Fruit fly (Drosophila melanogaster) whole organism, embryonic: Measurements from ENCODE around the gene CG18269.
A peak's percentile ranks its signal among the peaks of the same experiment; 100 is the strongest.

Source experiments
- ATbp ChIP-seq: fragments of 200-800 bp; sonication (Bioruptor generic); optimal IDR thresholded peaks from 2 replicates; lab custom pipeline; 2017; ENCODE audit warnings: missing biosample characterization, mild to moderate bottlenecking, missing genetic modification characterization, missing genetic modification reagents
- Ada2b ChIP-seq: fragments of 200-800 bp; sonication (Bioruptor generic); IDR thresholded peaks from 2 replicates; pipeline ENCODE4 v1.3.6; 2022; ENCODE audit warnings: missing biosample characterization, missing genetic modification characterization
- CG1024 ChIP-seq: fragments of 200-800 bp; sonication (Bioruptor generic); IDR thresholded peaks from 2 replicates; pipeline ENCODE4 v1.3.6; 2022; ENCODE audit warnings: missing biosample characterization, missing genetic modification characterization
- CG10959 ChIP-seq: fragments of 200-800 bp; sonication (Bioruptor generic); IDR thresholded peaks from 2 replicates; pipeline ENCODE4 v1.3.6; 2022; ENCODE audit warnings: missing biosample characterization, missing genetic modification characterization
- CG10979 ChIP-seq: fragments of 200-800 bp; sonication (Bioruptor generic); optimal IDR thresholded peaks from 2 replicates; lab custom pipeline; 2018; ENCODE audit warnings: missing biosample characterization, mild to moderate bottlenecking, missing genetic modification characterization, moderate library complexity
- CG11085 ChIP-seq: fragments of 200-800 bp; sonication (Bioruptor generic); IDR thresholded peaks from 2 replicates; pipeline ENCODE4 v1.3.6; 2022; ENCODE audit warnings: missing biosample characterization, missing genetic modification characterization
- CG13424 ChIP-seq: fragments of 200-800 bp; sonication (Bioruptor generic); optimal IDR thresholded peaks from 2 replicates; lab custom pipeline; 2019; ENCODE audit warnings: missing biosample characterization, mild to moderate bottlenecking, missing genetic modification characterization, moderate library complexity
- CG18011 ChIP-seq: fragments of 200-800 bp; sonication (Bioruptor generic); optimal IDR thresholded peaks from 2 replicates; lab custom pipeline; 2017; ENCODE audit warnings: missing biosample characterization, missing genetic modification characterization, mild to moderate bottlenecking, moderate library complexity, missing genotype
- CG18262 ChIP-seq: fragments of 200-800 bp; optimal IDR thresholded peaks from 3 replicates; lab custom pipeline; 2019; ENCODE audit warnings: missing biosample characterization, mild to moderate bottlenecking, missing genetic modification characterization, moderate library complexity
- CG18599 ChIP-seq: fragments of 200-800 bp; sonication (Bioruptor generic); optimal IDR thresholded peaks from 3 replicates; lab custom pipeline; 2017; ENCODE audit warnings: missing biosample characterization, missing genetic modification characterization, mild to moderate bottlenecking, moderate library complexity, missing genetic modification reagents
- CG2712 ChIP-seq: fragments of 200-800 bp; optimal IDR thresholded peaks from 3 replicates; lab custom pipeline; 2019; ENCODE audit warnings: missing biosample characterization, mild to moderate bottlenecking, missing genetic modification characterization, moderate library complexity
- CG31441 ChIP-seq: fragments of 200-800 bp; sonication (Bioruptor generic); IDR thresholded peaks from 2 replicates; pipeline ENCODE4 v1.3.6; 2022; ENCODE audit warnings: missing biosample characterization, missing genetic modification characterization
- CG32772 ChIP-seq: fragments of 200-800 bp; sonication (Bioruptor generic); IDR thresholded peaks from 2 replicates; pipeline ENCODE4 v1.3.6; 2022; ENCODE audit warnings: missing biosample characterization, missing genetic modification characterization
- CG3407 ChIP-seq: fragments of 200-800 bp; sonication (Bioruptor generic); optimal IDR thresholded peaks from 2 replicates; lab custom pipeline; 2018; ENCODE audit warnings: missing biosample characterization, mild to moderate bottlenecking, missing genetic modification characterization
- CG5245 ChIP-seq: fragments of 200-800 bp; sonication (Bioruptor generic); optimal IDR thresholded peaks from 3 replicates; lab custom pipeline; 2016; ENCODE audit warnings: missing biosample characterization, missing genetic modification characterization
- CG6254 ChIP-seq: fragments of 200-800 bp; sonication (Bioruptor generic); optimal IDR thresholded peaks from 3 replicates; lab custom pipeline; 2017; ENCODE audit warnings: mild to moderate bottlenecking, missing biosample characterization, missing genetic modification reagents, missing genetic modification characterization
- CG7271 ChIP-seq: fragments of 200-800 bp; sonication (Bioruptor generic); optimal IDR thresholded peaks from 2 replicates; lab custom pipeline; 2018; ENCODE audit warnings: missing biosample characterization, mild to moderate bottlenecking, missing genetic modification characterization, moderate library complexity
- CG7372 ChIP-seq: fragments of 200-800 bp; sonication (Bioruptor generic); IDR thresholded peaks from 2 replicates; pipeline ENCODE4 v1.3.6; 2022; ENCODE audit warnings: missing biosample characterization, missing genetic modification characterization
- CG7556 ChIP-seq: fragments of 200-800 bp; sonication (Bioruptor generic); optimal IDR thresholded peaks from 2 replicates; lab custom pipeline; 2017; ENCODE audit warnings: missing biosample characterization, mild to moderate bottlenecking, missing genetic modification characterization
- CG8924 ChIP-seq: fragments of 200-800 bp; optimal IDR thresholded peaks from 3 replicates; lab custom pipeline; 2019; ENCODE audit warnings: missing biosample characterization, mild to moderate bottlenecking, missing genetic modification characterization, moderate library complexity
- CG9215 ChIP-seq: fragments of 200-800 bp; sonication (Bioruptor generic); IDR thresholded peaks from 2 replicates; pipeline ENCODE4 v1.3.6; 2022; ENCODE audit warnings: missing biosample characterization, missing genetic modification characterization
- D19A ChIP-seq: fragments of 200-800 bp; optimal IDR thresholded peaks from 3 replicates; lab custom pipeline; 2019; ENCODE audit warnings: missing biosample characterization, mild to moderate bottlenecking, missing genetic modification characterization, moderate library complexity
- Doc3 ChIP-seq: fragments of 200-800 bp; sonication (Bioruptor generic); IDR thresholded peaks from 3 replicates; pipeline ENCODE4 v1.3.6; 2022; ENCODE audit warnings: missing biosample characterization, missing genetic modification characterization; ENCODE audit not compliant: partially characterized antibody
- GATAe ChIP-seq: fragments of 200-800 bp; sonication (Bioruptor generic); conservative IDR thresholded peaks from 2 replicates; pipeline ENCODE4 v1.3.6; 2022; ENCODE audit warnings: missing biosample characterization, missing genetic modification characterization
- HHEX ChIP-seq: fragments of 200-800 bp; sonication (Bioruptor generic); optimal IDR thresholded peaks from 3 replicates; lab custom pipeline; 2017; ENCODE audit warnings: missing biosample characterization, mild to moderate bottlenecking, missing genetic modification characterization, missing genetic modification reagents
- Hmx ChIP-seq: fragments of 200-800 bp; sonication (Bioruptor generic); optimal IDR thresholded peaks from 2 replicates; lab custom pipeline; 2016; ENCODE audit warnings: missing biosample characterization, missing genetic modification characterization
- Jarid2 ChIP-seq: fragments of 200-800 bp; sonication (Bioruptor generic); optimal IDR thresholded peaks from 3 replicates; lab custom pipeline; 2017; ENCODE audit warnings: mild to moderate bottlenecking, missing biosample characterization, missing genetic modification reagents, missing genetic modification characterization
- Nf-YC ChIP-seq: fragments of 200-800 bp; optimal IDR thresholded peaks from 3 replicates; lab custom pipeline; 2019; ENCODE audit warnings: missing biosample characterization, mild to moderate bottlenecking, missing genetic modification characterization, moderate library complexity
- Sry-β ChIP-seq: fragments of 200-800 bp; sonication (Bioruptor generic); optimal IDR thresholded peaks from 2 replicates; lab custom pipeline; 2018; ENCODE audit warnings: missing biosample characterization, mild to moderate bottlenecking, missing genetic modification characterization, moderate library complexity
- Ssrp ChIP-seq: fragments of 200-800 bp; sonication (Bioruptor generic); optimal IDR thresholded peaks from 2 replicates; lab custom pipeline; 2018; ENCODE audit warnings: missing biosample characterization, mild to moderate bottlenecking, missing genetic modification characterization, moderate library complexity
- Trl ChIP-seq, 3 experiments: fragments of >200 bp in 2 of 3; fragments of 200-800 bp in 1 of 3; sonication (Bioruptor generic) in 1 of 3; optimal IDR thresholded peaks; 2 replicates in 1 of 3; 3 replicates in 2 of 3; lab custom pipeline; 2016 to 2017; ENCODE audit warnings: missing biosample characterization in 1 of 3, missing genetic modification characterization in 1 of 3
- al ChIP-seq: fragments of 200-800 bp; sonication (Bioruptor generic); IDR thresholded peaks from 2 replicates; pipeline ENCODE4 v1.3.6; 2022; ENCODE audit warnings: missing biosample characterization, missing genetic modification characterization
- bsh ChIP-seq, 2 experiments: fragments of 200-800 bp; sonication (Bioruptor generic); optimal IDR thresholded peaks; 2 replicates each; lab custom pipeline; 2017 to 2018; ENCODE audit warnings: mild to moderate bottlenecking in 2 of 2, missing biosample characterization in 2 of 2, missing genetic modification characterization in 2 of 2, moderate library complexity in 1 of 2
- btn ChIP-seq: fragments of 200-800 bp; sonication (Bioruptor generic); optimal IDR thresholded peaks from 2 replicates; lab custom pipeline; 2016; ENCODE audit warnings: missing biosample characterization, missing genetic modification characterization
- chinmo ChIP-seq: fragments of 200-800 bp; sonication (Bioruptor generic); IDR thresholded peaks from 4 replicates; pipeline ENCODE4 v1.3.6; 2022; ENCODE audit warnings: missing biosample characterization, missing genetic modification characterization; ENCODE audit not compliant: partially characterized antibody
- chm ChIP-seq: fragments of 200-800 bp; sonication (Bioruptor generic); IDR thresholded peaks from 2 replicates; pipeline ENCODE4 v1.3.6; 2022; ENCODE audit warnings: missing biosample characterization, missing genetic modification characterization
- crp ChIP-seq, 2 experiments: fragments of 200-800 bp; sonication (Bioruptor generic); optimal IDR thresholded peaks; 2 replicates in 1 of 2; 3 replicates in 1 of 2; lab custom pipeline; 2017; ENCODE audit warnings: missing biosample characterization in 2 of 2, missing genetic modification characterization in 2 of 2, mild to moderate bottlenecking in 1 of 2, moderate library complexity in 1 of 2
- dati ChIP-seq: fragments of 200-800 bp; sonication (Bioruptor generic); IDR thresholded peaks from 2 replicates; pipeline ENCODE4 v1.3.6; 2022; ENCODE audit warnings: missing biosample characterization, missing genetic modification characterization
- dmrt99B ChIP-seq: fragments of 200-800 bp; sonication (Bioruptor generic); optimal IDR thresholded peaks from 2 replicates; lab custom pipeline; 2018; ENCODE audit warnings: missing biosample characterization, mild to moderate bottlenecking, missing genetic modification characterization, moderate library complexity
- nmo ChIP-seq: fragments of 200-800 bp; sonication (Bioruptor generic); optimal IDR thresholded peaks from 2 replicates; lab custom pipeline; 2018; ENCODE audit warnings: missing biosample characterization, mild to moderate bottlenecking, missing genetic modification characterization, moderate library complexity
- pb ChIP-seq: fragments of 200-800 bp; sonication (Bioruptor generic); optimal IDR thresholded peaks from 3 replicates; lab custom pipeline; 2016; ENCODE audit warnings: missing biosample characterization, missing genetic modification characterization
- pfk ChIP-seq: fragments of 200-800 bp; sonication (Bioruptor generic); optimal IDR thresholded peaks from 2 replicates; lab custom pipeline; 2018; ENCODE audit warnings: missing biosample characterization, mild to moderate bottlenecking, missing genetic modification characterization, moderate library complexity
- row ChIP-seq: fragments of 200-800 bp; sonication (Bioruptor generic); IDR thresholded peaks from 3 replicates; pipeline ENCODE4 v1.3.6; 2022; ENCODE audit warnings: missing biosample characterization, missing genetic modification characterization
- sd ChIP-seq: fragments of 200-800 bp; sonication (Bioruptor generic); optimal IDR thresholded peaks from 3 replicates; lab custom pipeline; 2018; ENCODE audit warnings: missing biosample characterization, mild to moderate bottlenecking, missing genetic modification characterization, moderate library complexity
- slbo ChIP-seq: fragments of 200-800 bp; sonication (Bioruptor generic); IDR thresholded peaks from 2 replicates; pipeline ENCODE4 v1.3.6; 2022; ENCODE audit warnings: missing biosample characterization, missing genetic modification characterization
- slp2 ChIP-seq: fragments of 200-800 bp; sonication (Bioruptor generic); optimal IDR thresholded peaks from 2 replicates; lab custom pipeline; 2016; ENCODE audit warnings: missing biosample characterization, missing genetic modification characterization
- sr ChIP-seq: fragments of 200-800 bp; sonication (Bioruptor generic); IDR thresholded peaks from 3 replicates; pipeline ENCODE4 v1.3.6; 2022; ENCODE audit warnings: missing biosample characterization, missing genetic modification characterization
- z ChIP-seq: fragments of 200-800 bp; sonication (Bioruptor generic); IDR thresholded peaks from 3 replicates; pipeline ENCODE4 v1.3.6; 2022; ENCODE audit warnings: missing biosample characterization, missing genetic modification characterization

Gene CG18269

dm6 chr2L:5554818-5555217, 3.2 kb downstream of the CG18269 start, which contains the start of gene GluRIIA (continued):
- TF ChIP-seq Trl (optimal IDR thresholded peaks at IDR 0.05; lab: Kevin White, UChicago) = peak; percentile 10 to 34
- TF ChIP-seq Trl (GFP tag; optimal IDR thresholded peaks at IDR 0.05; lab: Kevin White, UChicago) = no peak
- TF ChIP-seq Ssrp (tag; lab: Kevin White, UChicago) = no peak
- no peak for TF ChIP-seq HHEX (GFP tag; lab: Kevin White, UChicago)
- no peak for TF ChIP-seq CG32772 (GFP tag; lab: Robert Waterston, UW)
- 0 out of 4 replicates have a peak, but pooled peaks have one; percentile 42 for TF ChIP-seq chinmo (GFP tag; lab: Robert Waterston, UW)
- TF ChIP-seq btn (GFP tag; lab: Kevin White, UChicago) = no peak
- TF ChIP-seq z (GFP tag; lab: Robert Waterston, UW) = no peak
- no peak for TF ChIP-seq crp (GFP tag; optimal IDR thresholded peaks at IDR 0.05; lab: Kevin White, UChicago)
- TF ChIP-seq Nf-YC (tag; lab: Kevin White, UChicago) = no peak
- no peak for TF ChIP-seq dati (GFP tag; lab: Robert Waterston, UW)
- peak; percentile 58; the same call in 1 of the 2 replicates for TF ChIP-seq CG7372 (GFP tag; lab: Robert Waterston, UW)
- TF ChIP-seq pb = no peak
- no peak for TF ChIP-seq CG13424 (tag; lab: Kevin White, UChicago)
- no peak for TF ChIP-seq CG11085
- TF ChIP-seq CG7271 (tag; lab: Kevin White, UChicago) = no peak
- TF ChIP-seq sd (tag; lab: Kevin White, UChicago) = peak; percentile 54
- no peak for TF ChIP-seq CG18599 (GFP tag; lab: Kevin White, UChicago)
- TF ChIP-seq Jarid2 (GFP tag; lab: Kevin White, UChicago) = peak; percentile 21
- TF ChIP-seq pfk (GFP tag; lab: Kevin White, UChicago) = no peak
- TF ChIP-seq D19A = no peak
- TF ChIP-seq sr (GFP tag; lab: Robert Waterston, UW) = peak; percentile 84
- no peak for TF ChIP-seq al

- TF ChIP-seq Trl (optimal IDR thresholded peaks at IDR 0.05; lab: Kevin White, UChicago) (peak; percentile 3 to 5), Trl (GFP tag; optimal IDR thresholded peaks at IDR 0.05; lab: Kevin White, UChicago) (no peak), Hmx (GFP tag; lab: Kevin White, UChicago) (no peak), CG3407 (GFP tag; lab: Kevin White, UChicago) (no peak), ATbp (no peak), CG9215 (GFP tag; lab: Robert Waterston, UW) (no peak), slbo (GFP tag; lab: Robert Waterston, UW) (no peak), CG18011 (GFP tag; lab: Kevin White, UChicago) (no peak), CG18262 (peak; percentile 64), CG10959 (GFP tag; lab: Robert Waterston, UW) (no peak), CG6254 (GFP tag; lab: Kevin White, UChicago) (no peak), CG1024 (GFP tag; lab: Robert Waterston, UW) (no peak), CG31441 (peak; percentile 4; the same call in 1 of the 2 replicates), slp2 (GFP tag; lab: Kevin White, UChicago) (no peak), CG5245 (GFP tag; lab: Kevin White, UChicago) (no peak), bsh (GFP tag; optimal IDR thresholded peaks at IDR 0.05; lab: Kevin White, UChicago) (peak in 1 of 2 experiments; percentile 40), CG8924 (tag; lab: Kevin White, UChicago) (peak; percentile 25), CG13424 (tag; lab: Kevin White, UChicago) (peak; percentile 52), nmo (GFP tag; lab: Kevin White, UChicago) (peak; percentile 39), CG2712 (tag; lab: Kevin White, UChicago) (peak; percentile 54), chm (GFP tag; lab: Robert Waterston, UW) (no peak), Ada2b (no peak), Sry-β (GFP tag; lab: Kevin White, UChicago) (no peak), dmrt99B (tag; lab: Kevin White, UChicago) (peak; percentile 56), CG11085 (no peak), GATAe (no peak), CG7556 (GFP tag; lab: Kevin White, UChicago) (peak; percentile 12), CG10979 (peak; percentile 42), row (GFP tag; lab: Robert Waterston, UW) (peak; percentile 26; the same call in 1 of the 3 replicates), Doc3 (GFP tag; lab: Robert Waterston, UW) (no peak)
Observed at dm6 chr2L:5558809-5559392, 7.3 kb downstream of the CG18269 start, which contains the start of gene GluRIIB. GluRIIB (plus strand) TSS chr2L:5559342.
